Fruit fly (Drosophila melanogaster) whole organism, larva: Measurements from ENCODE around the gene CG3062.

Experiments used
- noc ChIP-seq: fragments of 200-800 bp; sonication (Bioruptor generic); optimal IDR thresholded peaks from 3 replicates; lab custom pipeline; 2019; ENCODE audit warnings: missing biosample characterization, mild to moderate bottlenecking, missing genetic modification characterization, moderate library complexity

Gene CG3062

DNA sequence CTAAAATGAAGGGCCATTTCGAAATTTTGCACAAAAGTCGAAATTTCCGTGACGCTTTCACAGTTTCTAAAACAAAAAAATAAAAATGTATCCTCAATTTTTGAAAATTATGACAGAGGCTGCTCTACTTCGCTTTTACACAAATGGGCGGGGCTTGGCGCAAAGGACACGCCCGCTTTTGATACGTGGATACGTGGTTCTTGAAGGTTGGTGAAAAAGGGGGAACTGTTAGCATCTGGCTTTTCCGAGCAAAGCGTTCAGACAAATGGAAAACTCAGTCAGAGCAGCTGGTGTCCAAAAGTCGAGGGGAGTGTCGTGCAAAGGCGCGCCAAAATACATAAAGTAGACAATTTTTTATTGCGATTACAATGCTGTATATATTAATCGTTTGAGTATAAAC is at the start of gene CG3062:
Gene CG3062, minus strand, starts transcription at position 101 of the 400 bp plus-strand sequence.
- no peak for TF ChIP-seq noc (tag; lab: Kevin White, UChicago)

DNA sequence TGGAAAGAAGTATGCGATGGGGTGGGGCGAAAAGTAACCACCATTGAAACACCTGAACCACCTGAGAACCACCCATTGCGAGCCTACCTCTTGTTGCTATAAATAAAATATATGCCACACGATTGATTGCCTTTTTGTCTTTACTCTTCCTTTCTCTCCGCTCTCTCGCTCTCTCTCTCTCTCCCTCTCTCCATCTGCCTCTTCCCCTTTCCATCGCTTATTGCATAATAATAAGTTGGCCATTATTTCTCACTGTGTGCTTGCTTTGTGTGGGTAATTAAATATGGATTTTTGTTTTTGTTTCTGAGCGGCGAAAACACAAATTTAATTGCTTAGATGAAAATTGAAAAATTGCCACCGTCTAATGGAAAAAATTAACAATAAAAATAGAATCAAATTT is 49.4 kb upstream of the CG3062 start:
- no peak for TF ChIP-seq noc (tag; lab: Kevin White, UChicago)

DNA sequence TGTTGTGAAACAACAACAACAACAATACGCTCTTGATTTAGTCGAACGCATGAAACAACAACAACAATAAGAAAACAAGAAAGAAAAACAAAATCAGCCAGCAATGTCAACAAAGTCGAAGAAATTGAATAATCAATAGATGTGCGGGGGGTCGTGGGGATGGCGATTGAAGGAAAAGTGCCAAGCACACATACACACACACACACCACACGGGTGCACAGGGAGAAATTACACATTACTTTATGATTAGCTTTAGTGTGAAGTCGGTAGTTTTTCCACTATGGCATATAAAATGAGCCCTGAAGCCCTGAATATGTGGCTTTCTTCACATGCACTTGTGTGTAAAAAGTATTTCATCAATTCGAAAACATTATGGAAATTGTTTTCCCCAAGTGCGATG is 48.3 kb upstream of the CG3062 start:
- no peak for TF ChIP-seq noc (tag; lab: Kevin White, UChicago)

DNA sequence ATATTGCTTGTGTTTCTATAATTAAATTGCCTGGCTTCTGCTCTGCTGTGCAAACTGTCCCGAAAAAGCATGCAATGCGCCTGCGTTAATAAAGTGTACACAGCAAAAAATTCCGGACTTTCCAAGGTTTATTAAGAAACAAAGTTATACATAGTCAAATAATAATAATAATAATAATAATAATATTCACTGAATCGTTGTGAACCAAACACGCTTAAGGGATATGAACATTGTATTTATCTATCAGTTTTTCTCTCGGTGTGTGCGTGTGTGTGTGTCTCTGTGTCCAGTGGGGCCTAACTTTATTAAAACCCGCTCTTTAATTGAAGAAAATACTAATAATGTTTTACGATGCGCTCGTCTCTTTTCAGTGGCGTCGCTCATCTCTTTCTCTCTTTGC is 46.6 kb upstream of the CG3062 start:
- TF ChIP-seq noc (tag; lab: Kevin White, UChicago) = no peak

DNA sequence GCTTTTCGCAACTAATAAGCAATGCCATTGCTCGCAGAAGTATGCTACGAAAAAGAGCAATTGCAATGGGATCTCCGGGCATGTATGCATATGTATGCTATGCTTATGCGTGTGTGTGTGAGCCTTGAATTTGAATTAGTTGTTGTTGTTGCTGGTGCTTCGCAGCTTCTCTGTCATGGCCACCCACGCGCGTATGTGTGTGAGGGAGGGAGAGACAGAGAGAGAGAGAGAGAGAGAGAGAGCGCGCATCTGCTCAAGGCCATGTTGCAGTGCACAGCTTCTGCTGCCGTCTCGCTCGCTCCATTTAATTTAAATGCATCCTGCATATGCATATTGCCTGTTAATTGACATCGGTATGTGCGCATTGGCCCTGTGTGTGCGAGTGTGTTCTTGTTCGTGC is 46.1 kb upstream of the CG3062 start:
- TF ChIP-seq noc (tag; lab: Kevin White, UChicago) = no peak

DNA sequence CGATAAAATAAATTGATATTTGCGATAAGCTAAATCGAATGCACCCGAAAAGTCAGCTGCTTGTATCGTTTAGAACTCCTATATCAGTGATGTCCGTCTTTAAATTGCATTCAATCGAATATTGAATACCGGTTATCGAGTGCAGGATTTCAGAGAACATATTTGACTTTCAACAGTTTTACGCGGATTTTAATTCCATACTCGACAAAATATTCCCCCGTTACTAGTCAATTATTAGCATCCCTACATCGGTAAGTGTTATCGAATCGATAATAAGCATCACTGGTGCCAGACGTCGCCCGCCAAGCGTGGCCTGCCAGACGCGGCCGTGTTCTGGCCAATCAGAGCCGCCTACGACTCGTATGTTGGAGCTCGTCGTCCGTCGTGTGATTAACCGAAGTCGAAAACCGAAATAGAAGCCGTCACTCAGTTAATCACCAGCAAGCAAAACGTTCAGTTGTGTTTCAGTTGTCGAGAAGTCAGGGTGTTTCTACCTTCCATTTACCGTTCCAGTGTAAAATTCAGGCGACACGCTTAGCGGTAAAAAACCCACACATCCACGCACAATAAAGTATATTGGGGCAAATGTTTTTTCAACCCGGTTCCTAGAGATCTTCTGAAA is 43.2 kb upstream of the CG3062 start, which contains the start of gene ctp:
Gene ctp, plus strand, starts transcription at position 23 of the 622 bp plus-strand sequence.
- peak; percentile 43 for TF ChIP-seq noc (tag; lab: Kevin White, UChicago)

DNA sequence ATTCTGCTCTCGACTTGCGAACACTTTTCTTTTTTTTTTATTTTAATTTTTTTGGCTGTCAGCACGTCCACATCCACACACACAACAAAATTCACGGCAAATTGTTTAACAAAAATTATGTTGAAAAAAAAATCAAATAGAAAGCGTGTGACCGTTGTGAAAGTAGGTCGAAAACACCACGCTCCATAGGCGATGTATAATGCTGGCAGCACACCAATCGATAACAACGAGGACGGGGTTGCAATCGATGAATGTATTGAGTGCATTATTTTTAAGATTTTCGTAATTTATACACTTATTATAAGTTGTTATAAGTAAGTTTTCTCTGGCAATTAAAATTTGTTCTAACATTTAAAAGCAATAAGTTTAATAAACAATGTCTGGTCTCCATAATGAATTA is 42.1 kb upstream of the CG3062 start, which contains the start of gene Pp2C1:
Gene Pp2C1, minus strand, starts transcription at position 181 of the 400 bp plus-strand sequence.
- TF ChIP-seq noc (tag; lab: Kevin White, UChicago) = no peak

DNA sequence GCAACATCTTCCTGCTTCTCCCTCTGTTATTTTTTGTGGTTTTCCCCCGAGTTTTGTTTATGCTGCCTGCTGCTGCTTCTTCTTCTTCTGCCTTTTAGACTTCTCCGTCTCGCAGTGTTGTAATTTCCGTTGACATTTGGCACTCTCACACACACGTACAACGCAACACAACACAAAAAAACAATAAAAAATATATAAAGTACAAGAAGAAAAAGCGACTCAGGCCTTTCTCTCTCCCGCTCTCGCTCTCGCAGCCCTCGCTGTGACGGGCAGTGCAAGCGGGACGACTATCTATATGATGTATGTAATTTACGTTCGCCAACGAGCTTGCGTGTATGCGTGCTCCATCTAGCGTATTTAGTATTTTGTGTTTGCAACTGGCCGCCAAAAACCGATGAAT is 41.5 kb upstream of the CG3062 start:
- TF ChIP-seq noc (tag; lab: Kevin White, UChicago) = peak; percentile 19

DNA sequence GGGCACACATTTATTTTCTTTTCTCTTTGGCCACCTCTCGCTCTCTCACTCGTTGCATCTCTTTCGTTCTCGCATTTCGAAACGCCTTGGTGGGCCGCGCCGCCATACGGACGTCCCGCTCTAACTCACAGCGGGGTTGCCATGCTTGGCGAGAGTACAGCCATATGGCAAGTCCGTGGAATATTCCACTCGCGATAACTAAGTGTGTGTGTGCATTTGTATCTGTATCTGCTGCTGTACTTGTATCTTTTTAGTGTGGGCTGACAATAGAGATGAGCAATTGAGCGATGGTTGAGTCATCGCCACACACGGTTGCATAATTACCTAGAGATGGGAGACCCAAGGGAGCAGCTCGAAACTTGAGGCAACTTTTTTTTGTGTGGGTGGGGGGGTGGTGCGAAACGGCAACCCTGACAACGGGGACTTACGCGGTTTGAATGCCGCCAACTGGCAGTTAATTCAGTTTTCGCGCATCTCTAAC is 39.8 kb upstream of the CG3062 start:
- peak; percentile 70 for TF ChIP-seq noc (tag; lab: Kevin White, UChicago)

DNA sequence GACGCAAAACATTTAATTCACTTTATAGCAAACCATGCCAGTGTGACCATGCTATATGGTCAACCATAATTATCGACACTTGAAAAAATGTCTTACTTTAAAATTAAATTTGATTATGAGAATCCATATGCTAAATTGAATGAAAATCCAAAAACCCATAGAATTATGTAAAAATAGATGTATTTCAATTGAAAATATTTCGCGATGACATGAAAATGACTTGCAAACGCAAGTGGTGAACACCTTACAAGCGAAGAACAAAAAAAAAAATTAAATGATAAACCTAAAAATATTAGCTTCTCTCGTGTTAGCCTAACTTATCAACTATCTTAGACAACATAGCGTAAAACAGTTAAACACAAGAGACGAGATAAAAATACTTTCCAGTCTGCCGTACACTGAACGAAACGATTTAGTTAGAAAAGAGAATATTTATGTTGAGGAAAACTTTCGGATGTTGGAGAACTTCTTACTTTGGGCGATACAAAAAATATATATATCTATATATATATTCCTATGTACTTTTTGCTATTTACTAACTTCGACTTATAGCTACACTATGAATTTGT is 35.2 kb upstream of the CG3062 start:
- TF ChIP-seq noc (tag; lab: Kevin White, UChicago) = peak; percentile 27

DNA sequence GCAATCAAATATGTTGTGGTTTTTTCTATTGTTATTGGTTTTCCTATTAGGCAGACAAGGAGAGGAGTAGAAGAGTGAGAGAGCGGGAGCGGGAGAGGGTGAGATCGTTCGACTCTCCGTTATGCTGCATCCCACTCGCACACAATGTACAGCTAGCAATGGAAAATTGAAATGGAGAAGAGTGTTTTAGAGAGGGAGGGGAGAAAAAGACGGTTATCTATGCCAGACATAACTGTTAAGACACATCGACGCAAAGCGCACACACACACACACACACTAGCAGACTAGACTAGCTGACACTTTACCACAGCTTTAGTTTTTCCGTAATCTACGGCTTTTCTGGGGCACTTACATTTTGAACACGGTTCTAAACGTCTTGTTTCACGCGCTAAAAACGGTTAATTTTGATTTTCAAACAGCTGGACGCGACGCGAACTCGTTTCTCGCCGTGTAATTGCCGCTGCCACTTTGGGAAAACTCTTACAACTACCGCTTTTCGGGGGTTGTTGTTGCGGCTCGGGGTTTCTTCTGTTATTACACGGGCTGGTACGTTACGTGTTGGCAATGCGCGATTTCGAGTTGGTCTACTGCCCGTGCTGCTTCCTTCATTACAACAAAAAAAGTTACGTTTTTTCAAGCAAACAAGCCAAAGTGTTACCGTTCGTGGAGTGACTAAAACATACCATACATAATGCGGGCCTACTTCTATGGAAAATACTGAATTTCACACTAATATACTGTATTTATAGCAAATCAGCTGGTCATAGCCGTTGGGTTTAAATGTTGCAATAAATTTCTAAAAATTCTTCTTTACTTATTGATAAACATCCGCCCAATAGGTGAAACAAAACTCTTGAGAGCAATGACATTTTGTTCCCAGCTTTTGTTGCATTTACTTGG is 34.5 kb upstream of the CG3062 start, which contains the start of gene fzr:
Gene fzr, minus strand, starts transcription at position 625 of the 900 bp plus-strand sequence.
- no peak for TF ChIP-seq noc (tag; lab: Kevin White, UChicago)

DNA sequence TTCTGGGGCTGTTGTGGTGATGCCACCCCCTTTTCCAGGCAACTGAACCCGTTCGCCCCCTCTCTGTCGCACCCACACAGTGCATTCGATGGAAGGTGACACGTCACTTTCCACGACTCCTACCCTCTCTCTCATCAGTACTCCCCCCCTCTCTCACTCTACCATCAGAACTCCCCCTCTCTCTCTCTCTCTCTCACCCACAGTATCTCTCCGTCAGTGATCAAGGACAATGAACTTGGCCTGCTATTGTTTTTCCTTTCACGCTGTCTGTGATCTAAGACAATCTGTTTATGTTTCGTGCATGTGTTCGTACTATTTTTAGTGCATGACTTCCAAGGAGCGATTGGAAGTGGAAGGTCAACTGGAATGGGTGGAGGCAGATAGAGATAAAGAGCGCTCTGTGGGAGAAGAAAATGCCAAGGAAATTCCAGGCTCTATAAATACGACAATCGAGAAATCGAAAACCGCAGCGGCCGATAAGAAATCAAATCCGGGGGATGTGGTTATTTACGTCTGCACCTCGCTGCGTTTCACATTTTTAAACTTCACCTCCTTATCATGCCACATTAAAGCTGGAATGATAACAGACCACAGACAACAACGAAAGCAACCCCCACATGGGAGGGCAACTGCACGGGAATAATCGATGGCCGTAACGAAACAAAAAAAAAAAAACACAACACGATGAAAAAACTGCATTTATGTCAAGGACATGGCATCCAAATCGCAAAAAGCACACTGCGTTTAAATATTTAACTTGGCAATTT is 33.7 kb upstream of the CG3062 start:
- TF ChIP-seq noc (tag; lab: Kevin White, UChicago) = no peak

DNA sequence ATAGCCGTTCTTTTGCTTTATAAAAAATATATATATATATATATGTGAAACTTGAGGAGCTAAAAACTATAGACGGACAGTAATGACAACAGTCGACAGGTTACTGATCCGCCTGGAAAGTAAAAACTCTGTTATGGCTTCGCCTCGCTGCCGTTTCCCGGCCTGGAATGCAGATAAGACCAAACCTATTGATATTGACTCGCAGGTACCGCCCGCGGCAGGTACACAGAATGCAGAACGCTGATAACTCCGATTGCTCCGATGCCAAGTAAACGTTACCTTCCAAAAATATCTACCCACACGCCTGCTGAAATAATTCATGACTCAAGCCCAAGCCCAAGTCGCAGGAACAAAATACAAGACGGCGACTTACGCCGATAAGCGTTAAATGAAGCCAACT is 32.8 kb upstream of the CG3062 start:
- TF ChIP-seq noc (tag; lab: Kevin White, UChicago) = no peak

DNA sequence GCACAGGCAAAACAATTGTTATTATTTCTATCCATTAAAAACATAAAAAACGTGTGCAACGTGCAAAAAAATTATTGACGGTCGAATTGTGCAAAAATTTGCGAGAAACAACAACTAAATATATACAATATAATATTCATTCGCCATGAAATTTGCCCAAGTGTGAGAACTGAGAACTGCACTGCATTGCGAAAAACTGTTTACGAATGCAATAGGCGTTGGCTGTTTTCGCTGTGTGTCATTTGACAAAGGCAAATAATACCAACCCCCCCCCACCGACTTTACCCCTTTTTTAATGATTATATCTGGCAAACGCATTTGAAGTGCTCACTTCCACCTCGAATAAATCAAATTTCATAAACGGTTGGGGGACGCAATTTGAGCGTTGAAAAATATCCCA is 30.4 kb upstream of the CG3062 start:
- TF ChIP-seq noc (tag; lab: Kevin White, UChicago) = no peak

DNA sequence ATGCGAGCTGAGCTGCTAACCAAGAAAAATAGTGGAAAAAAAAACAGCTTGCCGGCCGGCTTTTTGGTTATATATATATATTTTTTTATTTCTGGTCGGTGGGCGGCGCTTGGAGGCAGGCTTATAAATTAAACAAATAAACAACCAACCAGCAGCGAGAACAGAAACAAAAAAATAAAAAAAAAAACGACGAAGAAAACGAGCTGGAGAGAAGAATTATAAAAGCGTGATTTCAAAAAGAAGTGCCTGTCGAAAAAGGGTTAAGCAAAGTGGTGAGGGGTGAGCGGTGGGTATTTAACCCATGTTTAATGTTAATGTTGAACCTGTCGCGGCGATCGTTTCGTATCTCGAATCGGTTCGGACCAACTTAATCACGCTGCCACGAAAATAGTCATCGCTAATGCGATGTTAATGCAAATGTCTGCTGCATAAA is 26.5 kb upstream of the CG3062 start:
- no peak for TF ChIP-seq noc (tag; lab: Kevin White, UChicago)
